Worm (Caenorhabditis elegans) whole organism, L2 larva: ENCODE measurements around the gene vglu-3.

Experiments
- R02D3.7 ChIP-seq: fragments of 150-350 bp; optimal IDR thresholded peaks from 2 replicates; lab custom pipeline; 2014; ENCODE audit warnings: missing biosample characterization, missing genetic modification characterization
- ZK546.5 ChIP-seq: sonication (generic microtip); optimal IDR thresholded peaks from 2 replicates; lab custom pipeline; 2017; ENCODE audit warnings: missing biosample characterization, missing genetic modification characterization
- alr-1 ChIP-seq: fragments of 150-350 bp; optimal IDR thresholded peaks from 2 replicates; lab custom pipeline; 2014; ENCODE audit warnings: missing biosample characterization, missing genetic modification characterization
- ceh-82 ChIP-seq: fragments of 150-350 bp; optimal IDR thresholded peaks from 2 replicates; lab custom pipeline; 2014; ENCODE audit warnings: missing biosample characterization, missing genetic modification characterization
- lin-39 ChIP-seq: fragments of 150-350 bp; optimal IDR thresholded peaks from 2 replicates; lab custom pipeline; 2014; ENCODE audit warnings: missing biosample characterization, missing genetic modification reagents, missing genetic modification characterization
- lsy-2 ChIP-seq, 2 experiments: fragments of 150-350 bp in 1 of 2; sonication (generic microtip) in 1 of 2; optimal IDR thresholded peaks; 2 replicates each; lab custom pipeline; 2014 to 2017; ENCODE audit warnings: missing biosample characterization in 2 of 2, missing genetic modification characterization in 2 of 2
- mab-5 ChIP-seq: fragments of 150-350 bp; optimal IDR thresholded peaks from 2 replicates; lab custom pipeline; 2014; ENCODE audit warnings: missing biosample characterization, missing genetic modification characterization
- mbf-1 ChIP-seq: sonication (generic microtip); optimal IDR thresholded peaks from 2 replicates; lab custom pipeline; 2017; ENCODE audit warnings: missing biosample characterization, missing genetic modification characterization
- nhr-11 ChIP-seq: fragments of 150-350 bp; optimal IDR thresholded peaks from 2 replicates; lab custom pipeline; 2014; ENCODE audit warnings: missing biosample characterization, missing genetic modification characterization
- nhr-237 ChIP-seq: fragments of 150-350 bp; optimal IDR thresholded peaks from 2 replicates; lab custom pipeline; 2014; ENCODE audit warnings: missing biosample characterization, missing genetic modification characterization
- nhr-77 ChIP-seq: fragments of 150-350 bp; optimal IDR thresholded peaks from 2 replicates; lab custom pipeline; 2014; ENCODE audit warnings: missing biosample characterization, missing genetic modification characterization
- peb-1 ChIP-seq: fragments of 150-350 bp; optimal IDR thresholded peaks from 2 replicates; lab custom pipeline; 2014; ENCODE audit warnings: missing biosample characterization, missing genetic modification characterization
- sem-4 ChIP-seq: fragments of 150-350 bp; optimal IDR thresholded peaks from 2 replicates; lab custom pipeline; 2014; ENCODE audit warnings: missing biosample characterization, missing genetic modification reagents, missing genetic modification characterization
- snpc-4 ChIP-seq: fragments of 150-350 bp; optimal IDR thresholded peaks from 2 replicates; lab custom pipeline; 2014; ENCODE audit warnings: missing biosample characterization, missing genetic modification characterization
- unc-55 ChIP-seq: fragments of 150-350 bp; sonication (generic microtip); optimal IDR thresholded peaks from 3 replicates; lab custom pipeline; 2014; ENCODE audit warnings: missing biosample characterization, missing genetic modification reagents, missing genetic modification characterization
- ztf-11 ChIP-seq: sonication (generic microtip); optimal IDR thresholded peaks from 2 replicates; lab custom pipeline; 2017; ENCODE audit warnings: missing biosample characterization, missing genetic modification characterization

The vglu-3 gene

DNA sequence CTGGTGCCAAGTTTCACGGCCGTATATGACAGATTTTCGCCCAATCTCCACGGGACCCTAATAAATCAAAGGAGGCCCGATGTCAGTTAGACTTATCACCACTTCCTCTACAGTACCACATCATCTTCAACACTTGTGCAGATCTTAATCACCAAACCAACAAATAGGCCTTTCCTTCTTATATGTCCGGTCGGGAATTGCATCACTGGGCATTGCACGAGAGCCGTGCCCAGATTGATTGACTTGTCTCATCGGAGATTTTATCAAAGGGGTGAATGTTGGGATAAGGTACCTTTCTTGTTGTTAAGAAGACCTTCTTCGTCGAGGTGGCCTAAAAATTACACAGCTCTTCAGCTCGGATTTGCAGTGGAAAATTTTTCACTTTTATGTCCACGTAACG lies 44.6 kb downstream of the vglu-3 start:
- TF ChIP-seq nhr-237 (no peak), ZK546.5 (tag; lab: Kevin White, UChicago) (no peak), ztf-11 (tag; lab: Kevin White, UChicago) (no peak)

DNA sequence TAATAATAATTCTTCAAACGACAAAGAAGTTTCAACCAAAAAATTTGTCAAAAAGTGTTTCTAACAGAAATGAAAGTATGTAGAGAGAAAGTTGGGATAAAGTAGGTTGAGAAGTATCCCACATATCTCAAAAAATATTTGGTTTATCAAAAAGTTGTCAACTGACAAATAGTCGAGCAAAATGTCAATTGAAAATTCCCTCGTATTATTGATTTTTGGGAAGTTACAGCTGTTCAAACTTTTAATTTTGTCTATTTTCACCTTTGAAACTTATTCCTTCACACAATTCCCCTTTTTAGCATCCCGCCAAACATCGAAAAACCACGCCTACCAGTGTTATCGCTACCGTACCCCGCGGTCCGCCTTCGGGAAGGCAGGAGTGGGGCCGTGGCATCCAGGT lies 46.9 kb downstream of the vglu-3 start, which contains the start of gene tbx-8:
Gene tbx-8 (plus strand): TSS at position 301 of the 400 bp plus-strand sequence.
- TF ChIP-seq ceh-82 (tag; lab: Kevin White, UChicago) (no peak), lsy-2 (tag; optimal IDR thresholded peaks at IDR 0.05; lab: Kevin White, UChicago) (no peak), nhr-11 (tag; lab: Kevin White, UChicago) (no peak)

DNA sequence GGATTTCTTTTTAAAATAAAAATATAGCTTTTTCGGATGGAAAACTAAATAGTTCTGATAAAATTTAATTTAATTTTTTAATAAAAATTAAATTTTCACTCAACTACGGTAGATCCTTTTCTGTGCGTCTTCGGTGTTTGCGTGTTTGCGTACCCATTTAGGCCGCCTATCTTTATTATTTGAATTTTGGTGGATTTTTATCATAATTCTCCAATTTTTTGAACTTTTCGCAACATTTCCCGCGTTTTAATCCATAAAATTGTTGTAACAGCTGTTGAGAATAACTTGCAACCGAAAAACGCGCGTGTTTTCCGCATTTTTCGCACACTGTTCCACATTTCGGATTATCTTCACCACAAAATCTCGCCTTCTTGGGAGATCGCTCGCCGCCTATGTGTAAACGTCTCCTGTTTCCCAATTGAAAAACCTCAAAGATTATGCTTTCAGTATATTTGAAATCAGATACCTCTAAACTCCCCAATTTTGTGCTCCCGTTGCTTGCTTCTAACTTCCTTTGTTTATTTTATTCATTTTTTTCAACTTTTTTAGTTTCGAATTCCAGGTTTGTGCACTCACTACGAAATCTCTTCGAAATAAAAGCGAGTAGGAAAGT lies 51.5 kb downstream of the vglu-3 start, which contains the start of gene T07C4.3:
Gene T07C4.3 (plus strand): TSS at position 563 of the 613 bp plus-strand sequence.
- TF ChIP-seq alr-1 = no peak
- no peak for TF ChIP-seq R02D3.7 (tag; lab: Kevin White, UChicago)
- no peak for TF ChIP-seq ZK546.5 (tag; lab: Kevin White, UChicago)
- TF ChIP-seq peb-1 (tag; lab: Kevin White, UChicago) = no peak
- no peak for TF ChIP-seq snpc-4 (tag; lab: Kevin White, UChicago)
- no peak for TF ChIP-seq mab-5 (tag; lab: Kevin White, UChicago)
- TF ChIP-seq mbf-1 (tag; lab: Kevin White, UChicago) = no peak
- TF ChIP-seq nhr-11 (tag; lab: Kevin White, UChicago) = no peak
- TF ChIP-seq lin-39 (tag; lab: Kevin White, UChicago) = no peak
- TF ChIP-seq sem-4 (tag; lab: Kevin White, UChicago) = no peak
- no peak for TF ChIP-seq unc-55 (GFP tag; lab: Kevin White, UChicago)
- no peak for TF ChIP-seq nhr-77 (tag; lab: Kevin White, UChicago)
